Worm (Caenorhabditis elegans): ENCODE data around the gene C50B8.6.

DNA sequence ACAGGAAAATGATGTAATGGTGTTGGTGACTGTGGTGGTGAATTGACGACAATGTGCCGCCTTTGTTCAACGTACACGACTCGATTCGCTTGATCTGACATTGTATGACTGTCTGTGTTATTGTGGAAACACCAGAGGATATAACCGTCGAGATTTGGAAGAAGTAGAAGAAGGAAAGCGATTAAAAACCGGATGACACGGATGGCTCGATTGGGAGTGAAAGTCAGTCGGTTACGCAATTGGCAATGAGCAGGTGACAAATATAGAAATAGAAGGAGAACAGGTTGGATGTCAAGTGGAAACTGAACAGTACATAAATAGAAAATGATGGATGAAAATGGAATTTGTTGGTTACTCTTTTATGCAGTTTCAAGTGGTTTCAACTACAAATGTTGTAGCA, 22.1 kb downstream of the C50B8.6 start, which contains the start of gene rdy-2:
- TF ChIP-seq nhr-67 (tag; optimal IDR thresholded peaks at IDR 0.05): no peak
- TF ChIP-seq jun-1 (tag; optimal IDR thresholded peaks at IDR 0.05): no peak
- TF ChIP-seq zag-1 (tag; optimal IDR thresholded peaks at IDR 0.05): no peak
- TF ChIP-seq elt-1 (tag; optimal IDR thresholded peaks at IDR 0.05): no peak
- no peak for TF ChIP-seq ztf-11 (tag; optimal IDR thresholded peaks at IDR 0.05)
- no peak for TF ChIP-seq ama-1 (optimal IDR thresholded peaks at IDR 0.05)
